Fruit fly (Drosophila melanogaster) whole organism, embryonic: ENCODE measurements around the gene CAH7.
A peak's percentile ranks its signal among the peaks of the same experiment; 100 is the strongest.

Experiments used
- Ada2b ChIP-seq: fragments of 200-800 bp; sonication (Bioruptor generic); IDR thresholded peaks from 2 replicates; pipeline ENCODE4 v1.3.6; 2022; ENCODE audit warnings: missing biosample characterization, missing genetic modification characterization
- Atf3 ChIP-seq: fragments of 200-800 bp; sonication (Bioruptor generic); optimal IDR thresholded peaks from 3 replicates; lab custom pipeline; 2016; ENCODE audit warnings: missing biosample characterization, missing genetic modification characterization
- CG11085 ChIP-seq: fragments of 200-800 bp; sonication (Bioruptor generic); IDR thresholded peaks from 2 replicates; pipeline ENCODE4 v1.3.6; 2022; ENCODE audit warnings: missing biosample characterization, missing genetic modification characterization
- CG11398 ChIP-seq: fragments of 200-800 bp; sonication (Bioruptor generic); optimal IDR thresholded peaks from 2 replicates; lab custom pipeline; 2016; ENCODE audit warnings: missing biosample characterization, missing genetic modification characterization
- CG11696 ChIP-seq: fragments of 200-800 bp; sonication (Bioruptor generic); IDR thresholded peaks from 2 replicates; pipeline ENCODE4 v1.3.6; 2022; ENCODE audit warnings: missing biosample characterization, missing genetic modification characterization
- CG12236 ChIP-seq: fragments of 200-800 bp; sonication (Bioruptor generic); optimal IDR thresholded peaks from 2 replicates; lab custom pipeline; 2016; ENCODE audit warnings: missing biosample characterization, missing genetic modification characterization
- CG15514 ChIP-seq: fragments of 200-800 bp; sonication (Bioruptor generic); optimal IDR thresholded peaks from 3 replicates; lab custom pipeline; 2017; ENCODE audit warnings: missing biosample characterization, missing genetic modification characterization, mild to moderate bottlenecking, moderate library complexity, missing genetic modification reagents
- CG15696 ChIP-seq: fragments of 200-800 bp; sonication (Bioruptor generic); optimal IDR thresholded peaks from 2 replicates; lab custom pipeline; 2019; ENCODE audit warnings: missing biosample characterization, mild to moderate bottlenecking, missing genetic modification characterization, moderate library complexity
- CG1603 ChIP-seq: fragments of 200-800 bp; sonication (Bioruptor generic); optimal IDR thresholded peaks from 2 replicates; lab custom pipeline; 2019; ENCODE audit warnings: missing biosample characterization, mild to moderate bottlenecking, missing genetic modification characterization, moderate library complexity
- CG2199 ChIP-seq: fragments of 200-800 bp; sonication (Bioruptor generic); IDR thresholded peaks from 3 replicates; pipeline ENCODE4 v1.3.6; 2022; ENCODE audit warnings: missing biosample characterization, missing genetic modification characterization
- CG2202 ChIP-seq: fragments of 200-800 bp; sonication (Bioruptor generic); optimal IDR thresholded peaks from 2 replicates; lab custom pipeline; 2018; ENCODE audit warnings: missing biosample characterization, mild to moderate bottlenecking, missing genetic modification characterization
- CG32767 ChIP-seq: fragments of 200-800 bp; sonication (Bioruptor generic); IDR thresholded peaks from 2 replicates; pipeline ENCODE4 v1.3.6; 2022; ENCODE audit warnings: missing biosample characterization, missing genetic modification characterization
- CG33557 ChIP-seq: fragments of 200-800 bp; sonication (Bioruptor generic); optimal IDR thresholded peaks from 2 replicates; lab custom pipeline; 2019; ENCODE audit warnings: missing biosample characterization, mild to moderate bottlenecking, missing genetic modification characterization, moderate library complexity
- CG5245 ChIP-seq: fragments of 200-800 bp; sonication (Bioruptor generic); optimal IDR thresholded peaks from 3 replicates; lab custom pipeline; 2016; ENCODE audit warnings: missing biosample characterization, missing genetic modification characterization
- CG6689 ChIP-seq: fragments of 200-800 bp; sonication (Bioruptor generic); IDR thresholded peaks from 2 replicates; pipeline ENCODE4 v1.3.6; 2022; ENCODE audit warnings: missing biosample characterization, missing genetic modification characterization
- CG6813 ChIP-seq: fragments of 200-800 bp; sonication (Bioruptor generic); optimal IDR thresholded peaks from 2 replicates; lab custom pipeline; 2017; ENCODE audit warnings: missing biosample characterization, missing genetic modification characterization, mild to moderate bottlenecking, moderate library complexity, missing genetic modification reagents
- CG8359 ChIP-seq: fragments of 200-800 bp; sonication (Bioruptor generic); optimal IDR thresholded peaks from 2 replicates; lab custom pipeline; 2017; ENCODE audit warnings: missing biosample characterization, mild to moderate bottlenecking, missing genetic modification characterization, borderline replicate concordance
- CG9876 ChIP-seq: fragments of 200-800 bp; sonication (Bioruptor generic); optimal IDR thresholded peaks from 2 replicates; lab custom pipeline; 2016; ENCODE audit warnings: missing biosample characterization, missing genetic modification characterization
- Dfd ChIP-seq, 2 experiments: fragments of >200 bp; optimal IDR thresholded peaks; 2 replicates each; lab custom pipeline; 2017; ENCODE audit warnings: missing biosample characterization in 2 of 2, missing genetic modification characterization in 2 of 2
- Drgx ChIP-seq: fragments of 200-800 bp; sonication (Bioruptor generic); IDR thresholded peaks from 2 replicates; pipeline ENCODE4 v1.3.6; 2022; ENCODE audit warnings: missing biosample characterization, missing genetic modification characterization
- Eip74EF ChIP-seq, 2 experiments: fragments of 200-800 bp in 1 of 2; fragments of >200 bp in 1 of 2; sonication (Bioruptor generic) in 1 of 2; optimal IDR thresholded peaks; 2 replicates each; lab custom pipeline; 2017 to 2019; ENCODE audit warnings: missing biosample characterization in 2 of 2, missing genetic modification characterization in 2 of 2, mild to moderate bottlenecking in 1 of 2, moderate library complexity in 1 of 2
- HLH3B ChIP-seq: fragments of 200-800 bp; sonication (Bioruptor generic); IDR thresholded peaks from 2 replicates; pipeline ENCODE4 v1.3.6; 2022; ENCODE audit warnings: missing biosample characterization, missing genetic modification characterization
- Mad ChIP-seq: fragments of 200-800 bp; sonication (Bioruptor generic); optimal IDR thresholded peaks from 2 replicates; lab custom pipeline; 2016; ENCODE audit warnings: missing biosample characterization, missing genetic modification characterization
- Nf-YA ChIP-seq: fragments of 200-800 bp; sonication (Bioruptor generic); IDR thresholded peaks from 2 replicates; pipeline ENCODE4 v1.3.6; 2022; ENCODE audit warnings: missing biosample characterization, missing genetic modification characterization
- Nf-YB ChIP-seq: fragments of 200-800 bp; sonication (Bioruptor generic); optimal IDR thresholded peaks from 3 replicates; lab custom pipeline; 2019; ENCODE audit warnings: missing biosample characterization, mild to moderate bottlenecking, missing genetic modification characterization, moderate library complexity
- NfI ChIP-seq: fragments of 200-800 bp; sonication (Bioruptor generic); optimal IDR thresholded peaks from 3 replicates; lab custom pipeline; 2018; ENCODE audit warnings: missing biosample characterization, mild to moderate bottlenecking, missing genetic modification characterization, moderate library complexity
- Pdp1 ChIP-seq, 2 experiments: fragments of 200-800 bp; sonication (Bioruptor generic); optimal IDR thresholded peaks; 3 replicates each; lab custom pipeline; 2016; ENCODE audit warnings: missing biosample characterization in 2 of 2, missing genetic modification characterization in 2 of 2, mild to moderate bottlenecking in 1 of 2, moderate library complexity in 1 of 2
- Ptx1 ChIP-seq: fragments of 200-800 bp; sonication (Bioruptor generic); IDR thresholded peaks from 2 replicates; pipeline ENCODE4 v1.3.6; 2022; ENCODE audit warnings: missing biosample characterization, missing genetic modification characterization
- Sox100B ChIP-seq: fragments of 200-800 bp; sonication (Bioruptor generic); optimal IDR thresholded peaks from 3 replicates; lab custom pipeline; 2018; ENCODE audit warnings: missing biosample characterization, mild to moderate bottlenecking, missing genetic modification characterization
- Xrp1 ChIP-seq: fragments of 200-800 bp; sonication (Bioruptor generic); IDR thresholded peaks from 2 replicates; pipeline ENCODE4 v1.3.6; 2022; ENCODE audit warnings: missing biosample characterization, missing genetic modification characterization
- bigmax ChIP-seq: fragments of 200-800 bp; sonication (Bioruptor generic); optimal IDR thresholded peaks from 2 replicates; lab custom pipeline; 2018; ENCODE audit warnings: missing biosample characterization, mild to moderate bottlenecking, missing genetic modification characterization
- chinmo ChIP-seq: fragments of 200-800 bp; sonication (Bioruptor generic); IDR thresholded peaks from 4 replicates; pipeline ENCODE4 v1.3.6; 2022; ENCODE audit warnings: missing biosample characterization, missing genetic modification characterization; ENCODE audit not compliant: partially characterized antibody
- dysf ChIP-seq: fragments of 200-800 bp; sonication (Bioruptor generic); IDR thresholded peaks from 3 replicates; pipeline ENCODE4 v1.3.6; 2022; ENCODE audit warnings: missing biosample characterization, missing genetic modification characterization
- eyg ChIP-seq: fragments of 200-800 bp; sonication (Bioruptor generic); optimal IDR thresholded peaks from 3 replicates; lab custom pipeline; 2016; ENCODE audit warnings: missing biosample characterization, missing genetic modification characterization
- fd102C ChIP-seq: fragments of 200-800 bp; sonication (Bioruptor generic); optimal IDR thresholded peaks from 2 replicates; lab custom pipeline; 2018; ENCODE audit warnings: missing biosample characterization, mild to moderate bottlenecking, missing genetic modification characterization, moderate library complexity
- grau ChIP-seq: fragments of 200-800 bp; optimal IDR thresholded peaks from 3 replicates; lab custom pipeline; 2019; ENCODE audit warnings: missing biosample characterization, mild to moderate bottlenecking, missing genetic modification characterization, moderate library complexity
- ham ChIP-seq: fragments of 200-800 bp; sonication (Bioruptor generic); IDR thresholded peaks from 2 replicates; pipeline ENCODE4 v1.3.6; 2022; ENCODE audit warnings: missing biosample characterization, missing genetic modification characterization
- hb ChIP-seq: fragments of 200-800 bp; sonication (Bioruptor generic); IDR thresholded peaks from 3 replicates; pipeline ENCODE4 v1.3.6; 2022; ENCODE audit warnings: missing biosample characterization, missing genetic modification characterization; ENCODE audit not compliant: partially characterized antibody
- luna ChIP-seq: fragments of 200-800 bp; sonication (Bioruptor generic); optimal IDR thresholded peaks from 2 replicates; lab custom pipeline; 2016; ENCODE audit warnings: missing biosample characterization, missing genetic modification characterization
- org-1 ChIP-seq: fragments of 200-800 bp; sonication (Bioruptor generic); optimal IDR thresholded peaks from 2 replicates; lab custom pipeline; 2017; ENCODE audit warnings: missing biosample characterization, missing genetic modification characterization
- otp ChIP-seq: fragments of 200-800 bp; sonication (Bioruptor generic); IDR thresholded peaks from 3 replicates; pipeline ENCODE4, ENCODE4 v1.3.6; 2022; ENCODE audit warnings: missing biosample characterization, missing genetic modification characterization
- sens ChIP-seq: fragments of 200-800 bp; sonication (Bioruptor generic); peaks from one replicate; lab custom pipeline; 2016; ENCODE audit warnings: missing biosample characterization, missing genetic modification characterization
- sim ChIP-seq: fragments of 200-800 bp; sonication (Bioruptor generic); IDR thresholded peaks from 2 replicates; pipeline ENCODE4 v1.3.6; 2022; ENCODE audit warnings: missing biosample characterization, missing genetic modification characterization
- stc ChIP-seq: fragments of 200-800 bp; sonication (Bioruptor generic); IDR thresholded peaks from 2 replicates; pipeline ENCODE4 v1.3.6; 2022; ENCODE audit warnings: missing biosample characterization, missing genetic modification characterization
- tio ChIP-seq: fragments of 200-800 bp; sonication (Bioruptor generic); optimal IDR thresholded peaks from 2 replicates; lab custom pipeline; 2017; ENCODE audit warnings: missing biosample characterization, missing genetic modification characterization, inconsistent platforms
- twi ChIP-seq: fragments of 200-800 bp; optimal IDR thresholded peaks from 2 replicates; lab custom pipeline; 2019; ENCODE audit warnings: missing biosample characterization, mild to moderate bottlenecking, missing genetic modification characterization, moderate library complexity
- zen2 ChIP-seq: fragments of 200-800 bp; sonication (Bioruptor generic); IDR thresholded peaks from 3 replicates; pipeline ENCODE4 v1.3.6; 2022; ENCODE audit warnings: missing biosample characterization, missing genetic modification characterization; ENCODE audit not compliant: partially characterized antibody
- zfh1 ChIP-seq: fragments of 200-800 bp; sonication (Bioruptor generic); IDR thresholded peaks from 3 replicates; pipeline ENCODE4 v1.3.6; 2022; ENCODE audit warnings: missing biosample characterization, missing genetic modification characterization

The CAH7 gene

DNA sequence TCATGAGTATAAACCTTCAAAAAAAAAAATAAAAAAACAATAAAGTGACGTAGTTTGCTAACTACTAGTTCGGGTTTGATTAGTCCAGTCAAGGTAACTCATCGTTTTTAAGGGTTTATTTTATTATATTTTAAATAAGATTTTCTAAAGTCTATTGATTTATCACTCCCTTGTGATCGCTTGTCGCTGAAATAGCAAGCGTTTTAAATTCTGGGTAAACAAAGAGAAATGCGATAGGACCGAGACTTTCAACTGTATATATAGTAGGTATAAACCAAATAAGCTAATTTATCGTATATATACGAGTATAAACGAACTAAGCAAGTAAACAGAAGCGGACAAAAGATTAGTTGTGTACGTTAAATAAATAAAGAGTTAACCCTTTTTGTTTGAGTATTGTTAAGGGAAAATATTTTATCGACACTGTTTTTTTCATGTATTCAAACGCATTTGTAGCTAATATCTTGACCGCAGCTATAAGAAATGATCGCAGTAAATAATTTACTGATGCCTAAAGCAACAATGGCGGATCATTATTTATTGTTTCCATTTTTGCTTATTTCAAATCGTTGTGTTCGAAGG is 56.5 kb downstream of the CAH7 start (continued):
- no peak for TF ChIP-seq CG12236
- no peak for TF ChIP-seq Atf3 (GFP tag; lab: Kevin White, UChicago)
- TF ChIP-seq hb = no peak
- TF ChIP-seq Eip74EF (GFP tag; optimal IDR thresholded peaks at IDR 0.05; lab: Kevin White, UChicago) = no peak
- no peak for TF ChIP-seq stc (GFP tag; lab: Robert Waterston, UW)
- TF ChIP-seq Ptx1 (GFP tag; lab: Robert Waterston, UW) = no peak
- peak; percentile 42; the same call in 1 of the 2 replicates for TF ChIP-seq CG6689
- TF ChIP-seq ham = no peak
- TF ChIP-seq CG11398 = no peak
- TF ChIP-seq CG32767 (GFP tag; lab: Robert Waterston, UW) = no peak
- 0 out of 2 replicates have a peak, but pooled peaks have one; percentile 22 for TF ChIP-seq HLH3B (GFP tag; lab: Robert Waterston, UW)
- peak; percentile 28 for TF ChIP-seq NfI
- TF ChIP-seq org-1 (GFP tag; lab: Kevin White, UChicago) = peak; percentile 5
- no peak for TF ChIP-seq chinmo (GFP tag; lab: Robert Waterston, UW)
- TF ChIP-seq zen2 (GFP tag; lab: Robert Waterston, UW) = no peak
- no peak for TF ChIP-seq CG9876 (GFP tag; lab: Kevin White, UChicago)
- TF ChIP-seq tio (GFP tag; lab: Kevin White, UChicago) = peak; percentile 44
- no peak for TF ChIP-seq Mad (GFP tag; lab: Kevin White, UChicago)
- TF ChIP-seq CG8359 (GFP tag; lab: Kevin White, UChicago) = no peak
- TF ChIP-seq Dfd (GFP tag; optimal IDR thresholded peaks at IDR 0.05; lab: Kevin White, UChicago) = no peak
- peak; percentile 47 for TF ChIP-seq CG33557
- peak; percentile 71 for TF ChIP-seq CG11696 (GFP tag; lab: Robert Waterston, UW)
- no peak for TF ChIP-seq Nf-YA (GFP tag; lab: Robert Waterston, UW)
- TF ChIP-seq CG15514 (GFP tag; lab: Kevin White, UChicago) = no peak
- no peak for TF ChIP-seq bigmax (GFP tag; lab: Kevin White, UChicago)
- no peak for TF ChIP-seq dysf
- no peak for TF ChIP-seq Nf-YB (GFP tag; lab: Kevin White, UChicago)
- peak; percentile 42 for TF ChIP-seq luna (GFP tag; lab: Kevin White, UChicago)
- TF ChIP-seq, all 482 proteins: peak for 158

DNA sequence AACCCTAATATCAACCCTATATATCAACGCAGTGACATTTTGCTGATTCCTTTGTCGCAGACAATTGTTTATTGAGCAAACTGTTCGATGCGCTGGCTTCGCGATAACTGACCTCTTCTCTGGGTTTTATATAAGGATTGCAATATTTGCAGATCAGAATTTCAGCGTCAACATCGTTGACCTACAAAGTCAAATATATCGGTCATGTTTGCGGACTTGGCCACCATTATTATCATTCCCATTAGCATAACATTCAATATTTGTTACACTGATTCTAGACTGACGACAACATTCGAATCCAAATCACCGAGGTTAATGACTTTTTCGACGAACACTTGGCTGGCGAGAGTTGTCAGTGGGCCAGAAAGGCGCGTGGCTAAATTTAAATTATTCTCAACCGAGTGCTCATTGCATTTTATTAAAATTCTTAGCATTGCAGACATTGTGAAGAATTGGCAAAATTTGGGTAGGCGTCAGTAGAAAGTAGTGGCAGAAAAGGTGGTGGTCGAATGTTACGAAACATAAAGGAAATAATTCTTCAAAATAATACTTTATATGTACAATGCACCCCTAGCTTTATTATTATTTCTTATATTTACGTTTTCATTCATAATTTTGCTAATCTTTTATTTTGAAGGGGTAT is 57.2 kb downstream of the CAH7 start:
- TF ChIP-seq CG6813 (peak; percentile 44), CG1603 (tag; lab: Kevin White, UChicago) (peak; percentile 25), twi (tag; lab: Kevin White, UChicago) (no peak), CG11085 (GFP tag; lab: Robert Waterston, UW) (0 out of 2 replicates have a peak, but pooled peaks have one; percentile 1), sens (GFP tag; lab: Kevin White, UChicago) (peak; percentile 85), otp (peak; percentile 34; the same call in 1 of the 3 replicates), CG2202 (tag; lab: Kevin White, UChicago) (peak; percentile 38), CG2199 (GFP tag; lab: Robert Waterston, UW) (0 out of 3 replicates have a peak, but pooled peaks have one; percentile 36), Xrp1 (GFP tag; lab: Robert Waterston, UW) (0 out of 2 replicates have a peak, but pooled peaks have one; percentile 10), sim (0 out of 2 replicates have a peak, but pooled peaks have one; percentile 53), Ptx1 (GFP tag; lab: Robert Waterston, UW) (no peak), CG5245 (GFP tag; lab: Kevin White, UChicago) (peak; percentile 7), fd102C (GFP tag; lab: Kevin White, UChicago) (peak; percentile 32), zfh1 (GFP tag; lab: Robert Waterston, UW) (peak; percentile 14; the same call in 1 of the 3 replicates), Drgx (GFP tag; lab: Robert Waterston, UW) (0 out of 2 replicates have a peak, but pooled peaks have one; percentile 19), Pdp1 (GFP tag; optimal IDR thresholded peaks at IDR 0.05; lab: Kevin White, UChicago) (peak in 1 of 2 experiments; percentile 16), CG15696 (tag; lab: Kevin White, UChicago) (peak; percentile 6), Ada2b (GFP tag; lab: Robert Waterston, UW) (no peak), Sox100B (GFP tag; lab: Kevin White, UChicago) (no peak), eyg (no peak), dysf (no peak), ham (no peak), grau (tag; lab: Kevin White, UChicago) (no peak)
